Fruit fly (Drosophila melanogaster): ENCODE measurements around the gene CG14304.

The CG14304 gene

dm6 chr3R:18628311-18628811 lies 7.2 kb upstream of the CG14304 start (continued):
- peak; percentile 43; the same call in 1 of the 2 replicates for TF ChIP-seq CG13287 (GFP tag; IDR thresholded peaks at IDR 0.05; ENCODE audit: partially characterized antibody)
- peak; percentile 62 for TF ChIP-seq nerfin-2 (GFP tag; IDR thresholded peaks at IDR 0.05; ENCODE audit: partially characterized antibody)
- TF ChIP-seq h (optimal IDR thresholded peaks at IDR 0.05): no peak
- TF ChIP-seq Doc3 (GFP tag; IDR thresholded peaks at IDR 0.05; ENCODE audit: partially characterized antibody): no peak
- peak in 1 of 2 experiments; percentile 62 for TF ChIP-seq Hr78 (GFP tag; optimal IDR thresholded peaks at IDR 0.05)
- peak; percentile 60; the same call in 3 of the 4 replicates for TF ChIP-seq Dll (GFP tag; IDR thresholded peaks at IDR 0.05; ENCODE audit: partially characterized antibody)
- 0 out of 2 replicates have a peak, but pooled peaks have one; percentile 25 for TF ChIP-seq Xrp1 (GFP tag; IDR thresholded peaks at IDR 0.05)
- TF ChIP-seq CG6791 (GFP tag; IDR thresholded peaks at IDR 0.05; ENCODE audit: partially characterized antibody): peak; percentile 81
- peak; percentile 59; the same call in 1 of the 2 replicates for TF ChIP-seq tna (GFP tag; IDR thresholded peaks at IDR 0.05; ENCODE audit: partially characterized antibody)
- 0 out of 2 replicates have a peak, but pooled peaks have one; percentile 27 for TF ChIP-seq Adf1 (GFP tag; IDR thresholded peaks at IDR 0.05)
- 0 out of 2 replicates have a peak, but pooled peaks have one; percentile 8 for TF ChIP-seq CG14014 (GFP tag; IDR thresholded peaks at IDR 0.05)
- TF ChIP-seq grn (GFP tag; optimal IDR thresholded peaks at IDR 0.05): no peak
- no peak for TF ChIP-seq chif (GFP tag; optimal IDR thresholded peaks at IDR 0.05)
- TF ChIP-seq zen2 (GFP tag; IDR thresholded peaks at IDR 0.05; ENCODE audit: partially characterized antibody): 0 out of 3 replicates have a peak, but pooled peaks have one; percentile 14
- peak; percentile 59 for TF ChIP-seq CG12769 (tag; optimal IDR thresholded peaks at IDR 0.05)
- peak; percentile 65; the same call in 1 of the 2 replicates for TF ChIP-seq Awh (GFP tag; IDR thresholded peaks at IDR 0.05)
- peak; percentile 74 for TF ChIP-seq ato (GFP tag; IDR thresholded peaks at IDR 0.05; ENCODE audit: partially characterized antibody)
- TF ChIP-seq sens (GFP tag): peak; percentile 89
- TF ChIP-seq Bdp1 (GFP tag; optimal IDR thresholded peaks at IDR 0.05): peak; percentile 98
- peak; percentile 12 for TF ChIP-seq nom (GFP tag; optimal IDR thresholded peaks at IDR 0.05)
- TF ChIP-seq CG42726 (GFP tag; IDR thresholded peaks at IDR 0.05; ENCODE audit: partially characterized antibody): 0 out of 2 replicates have a peak, but pooled peaks have one; percentile 21
- TF ChIP-seq mld (GFP tag; IDR thresholded peaks at IDR 0.05; ENCODE audit: partially characterized antibody): peak; percentile 60; the same call in 1 of the 3 replicates
- no peak for TF ChIP-seq H2.0 (GFP tag; IDR thresholded peaks at IDR 0.05)
- 0 out of 3 replicates have a peak, but pooled peaks have one; percentile 20 for TF ChIP-seq row (GFP tag; IDR thresholded peaks at IDR 0.05)
- peak; percentile 55; the same call in 1 of the 2 replicates for TF ChIP-seq amos (GFP tag; IDR thresholded peaks at IDR 0.05; ENCODE audit: partially characterized antibody)
- TF ChIP-seq bbx (GFP tag; IDR thresholded peaks at IDR 0.05; ENCODE audit: partially characterized antibody): peak; percentile 64
- TF ChIP-seq dmrt99B (tag; optimal IDR thresholded peaks at IDR 0.05): peak; percentile 11
- TF ChIP-seq CG16813 (GFP tag; IDR thresholded peaks at IDR 0.05; ENCODE audit: partially characterized antibody): peak; percentile 40; the same call in 2 of the 3 replicates
- no peak for TF ChIP-seq lilli (GFP tag; optimal IDR thresholded peaks at IDR 0.05)
- TF ChIP-seq CG13424 (tag; optimal IDR thresholded peaks at IDR 0.05): no peak
- peak; percentile 57; the same call in 1 of the 2 replicates for TF ChIP-seq Scr (GFP tag; IDR thresholded peaks at IDR 0.05; ENCODE audit: partially characterized antibody)
- no peak for TF ChIP-seq lbe (GFP tag; optimal IDR thresholded peaks at IDR 0.05)
- TF ChIP-seq CG14860 (GFP tag; IDR thresholded peaks at IDR 0.05; ENCODE audit: partially characterized antibody): peak; percentile 70
- TF ChIP-seq Rfx (GFP tag; IDR thresholded peaks at IDR 0.05): no peak
- peak; percentile 36; the same call in 1 of the 3 replicates for TF ChIP-seq gce (GFP tag; IDR thresholded peaks at IDR 0.05)
- TF ChIP-seq CG5180 (GFP tag; optimal IDR thresholded peaks at IDR 0.05): peak; percentile 57
- TF ChIP-seq Sry-β (GFP tag; optimal IDR thresholded peaks at IDR 0.05): peak; percentile 81
- peak; percentile 43; the same call in 1 of the 3 replicates for TF ChIP-seq CG6175 (GFP tag; IDR thresholded peaks at IDR 0.05)
- TF ChIP-seq Opbp (GFP tag; IDR thresholded peaks at IDR 0.05; ENCODE audit: partially characterized antibody): peak; percentile 66; the same call in 2 of the 3 replicates
- peak; percentile 61 for TF ChIP-seq Bgb (GFP tag; IDR thresholded peaks at IDR 0.05; ENCODE audit: partially characterized antibody)
